Worm (Caenorhabditis elegans): Measurements from ENCODE around the gene Y44F5A.1.
A peak's percentile ranks its signal among the peaks of the same experiment; 100 is the strongest.

Gene Y44F5A.1

ce11 chrIII:4281955-4282618, 34.6 kb upstream of the Y44F5A.1 start (continued):
- TF ChIP-seq fkh-6 (tag; optimal IDR thresholded peaks at IDR 0.05) (no peak), Y22D7AL.16 (tag; optimal IDR thresholded peaks at IDR 0.05) (no peak), tbx-7 (tag; optimal IDR thresholded peaks at IDR 0.05) (peak; percentile 51), ahr-1 (tag; optimal IDR thresholded peaks at IDR 0.05) (no peak), pat-9 (tag; optimal IDR thresholded peaks at IDR 0.05) (peak; percentile 67), eyg-1 (tag; optimal IDR thresholded peaks at IDR 0.05) (peak; percentile 58), unc-86 (tag; optimal IDR thresholded peaks at IDR 0.05) (peak; percentile 40), hlh-15 (tag; optimal IDR thresholded peaks at IDR 0.05) (no peak), ztf-16 (tag; optimal IDR thresholded peaks at IDR 0.05) (peak; percentile 14), ceh-2 (tag; optimal IDR thresholded peaks at IDR 0.05) (peak; percentile 90), rnt-1 (tag; optimal IDR thresholded peaks at IDR 0.05) (peak; percentile 99), pros-1 (tag; optimal IDR thresholded peaks at IDR 0.05) (peak; percentile 93), ceh-19 (GFP tag; optimal IDR thresholded peaks at IDR 0.05) (peak; percentile 76), pha-2 (tag; optimal IDR thresholded peaks at IDR 0.05) (peak; percentile 86), dmd-4 (tag; optimal IDR thresholded peaks at IDR 0.05; ENCODE audit: borderline replicate concordance) (peak; percentile 69), pag-3 (tag; optimal IDR thresholded peaks at IDR 0.05; ENCODE audit: borderline replicate concordance) (peak; percentile 34), T23F11.4 (GFP tag; optimal IDR thresholded peaks at IDR 0.05) (peak; percentile 88), unc-55 (GFP tag; optimal IDR thresholded peaks at IDR 0.05) (peak; percentile 98), mec-3 (tag; optimal IDR thresholded peaks at IDR 0.05; ENCODE audit: borderline replicate concordance) (peak; percentile 65), unc-42 (tag; optimal IDR thresholded peaks at IDR 0.05) (peak; percentile 94), hlh-8 (tag; optimal IDR thresholded peaks at IDR 0.05) (peak; percentile 80), ceh-9 (tag; optimal IDR thresholded peaks at IDR 0.05) (no peak), F13H6.1 (tag; optimal IDR thresholded peaks at IDR 0.05) (peak; percentile 98), elt-2 (tag; optimal IDR thresholded peaks at IDR 0.05) (peak; percentile 73), syd-9 (tag; optimal IDR thresholded peaks at IDR 0.05) (peak; percentile 81), lin-11 (tag; optimal IDR thresholded peaks at IDR 0.05) (no peak), ttx-3 (tag; optimal IDR thresholded peaks at IDR 0.05) (no peak), ceh-30 (tag; optimal IDR thresholded peaks at IDR 0.05) (no peak), hlh-30 (tag; optimal IDR thresholded peaks at IDR 0.05; ENCODE audit: insufficient read depth) (peak; percentile 99), ama-1 (optimal IDR thresholded peaks at IDR 0.05) (no peak), pqm-1 (tag; optimal IDR thresholded peaks at IDR 0.05) (peak; percentile 74), hlh-6 (tag; optimal IDR thresholded peaks at IDR 0.05) (no peak), sox-2 (GFP tag; IDR thresholded peaks at IDR 0.05) (no peak; the same call in 1 of the 2 replicates), K02D7.2 (tag; optimal IDR thresholded peaks at IDR 0.05) (no peak), odd-2 (tag; optimal IDR thresholded peaks at IDR 0.05) (no peak), hlh-13 (GFP tag; optimal IDR thresholded peaks at IDR 0.05) (no peak), K09A11.1 (tag; optimal IDR thresholded peaks at IDR 0.05; ENCODE audit: insufficient read depth) (peak; percentile 14), ceh-24 (tag; optimal IDR thresholded peaks at IDR 0.05) (no peak), madf-2 (tag; optimal IDR thresholded peaks at IDR 0.05) (peak; percentile 69), npax-4 (tag; optimal IDR thresholded peaks at IDR 0.05) (no peak), ceh-45 (GFP tag; IDR thresholded peaks at IDR 0.05) (no peak), lim-6 (tag; optimal IDR thresholded peaks at IDR 0.05) (peak; percentile 72), ceh-22 (tag; optimal IDR thresholded peaks at IDR 0.05) (no peak), nhr-11 (tag; optimal IDR thresholded peaks at IDR 0.05) (no peak), sdc-2 (tag; optimal IDR thresholded peaks at IDR 0.05) (peak; percentile 79)
